Worm (Caenorhabditis elegans) whole organism, L1 larva: ENCODE data around the gene ZC239.4.

Experiments used
- alr-1 ChIP-seq: fragments of 200-800 bp; sonication (Bioruptor generic); optimal IDR thresholded peaks from 2 replicates; lab custom pipeline; 2018; ENCODE audit warnings: borderline replicate concordance, mild to moderate bottlenecking, missing genetic modification characterization, missing compliant biosample characterization
- ama-1 ChIP-seq: fragments of 150-350 bp; optimal IDR thresholded peaks from 2 replicates; lab custom pipeline; 2014
- ces-1 ChIP-seq: fragments of 150-350 bp; optimal IDR thresholded peaks from 2 replicates; lab custom pipeline; 2014; ENCODE audit warnings: missing biosample characterization, missing genetic modification reagents, missing genetic modification characterization
- dpl-1 ChIP-seq, 3 experiments: fragments of 150-350 bp in 2 of 3; sonication (generic microtip) in 1 of 3; optimal IDR thresholded peaks; 2 replicates each; lab custom pipeline; 2014 to 2017; ENCODE audit warnings: missing biosample characterization in 3 of 3, missing genetic modification characterization in 3 of 3, missing genetic modification reagents in 3 of 3
- efl-3 ChIP-seq: fragments of 200-800 bp; sonication (Bioruptor generic); optimal IDR thresholded peaks from 2 replicates; lab custom pipeline; 2018; ENCODE audit warnings: mild to moderate bottlenecking, missing genetic modification characterization, missing compliant biosample characterization
- jun-1 ChIP-seq: fragments of 150-350 bp; optimal IDR thresholded peaks from 2 replicates; lab custom pipeline; 2014; ENCODE audit warnings: missing biosample characterization, missing genetic modification reagents, missing genetic modification characterization
- lsy-2 ChIP-seq, 2 experiments: fragments of 150-350 bp; optimal IDR thresholded peaks; 2 replicates each; lab custom pipeline; 2014; ENCODE audit warnings: missing biosample characterization in 2 of 2, missing genetic modification characterization in 2 of 2
- mef-2 ChIP-seq: fragments of 150-350 bp; optimal IDR thresholded peaks from 2 replicates; lab custom pipeline; 2014; ENCODE audit warnings: missing biosample characterization, missing genetic modification characterization
- nhr-12 ChIP-seq: sonication (generic microtip); optimal IDR thresholded peaks from 2 replicates; lab custom pipeline; 2017; ENCODE audit warnings: missing biosample characterization, missing genetic modification characterization
- nhr-19 ChIP-seq: fragments of 200-800 bp; sonication (Bioruptor generic); conservative IDR thresholded peaks from 2 replicates; pipeline ENCODE4 v1.3.6; 2022; ENCODE audit warnings: missing genetic modification characterization, missing compliant biosample characterization
- pqm-1 ChIP-seq: sonication (generic microtip); optimal IDR thresholded peaks from 3 replicates; lab custom pipeline; 2017; ENCODE audit warnings: missing biosample characterization, missing genetic modification characterization
- skn-1 ChIP-seq: fragments of 150-350 bp; optimal IDR thresholded peaks from 2 replicates; lab custom pipeline; 2014; ENCODE audit warnings: missing biosample characterization, missing genetic modification characterization
- unc-86 ChIP-seq: sonication (generic microtip); optimal IDR thresholded peaks from 2 replicates; lab custom pipeline; 2016; ENCODE audit warnings: missing genetic modification characterization, missing compliant biosample characterization
- ztf-4 ChIP-seq: fragments of 150-350 bp; optimal IDR thresholded peaks from 2 replicates; lab custom pipeline; 2014; ENCODE audit warnings: missing biosample characterization, missing genetic modification characterization

- TF ChIP-seq jun-1 (tag; lab: Kevin White, UChicago) (no peak), ztf-4 (tag; lab: Kevin White, UChicago) (no peak), unc-86 (no peak), pqm-1 (tag; lab: Kevin White, UChicago) (no peak), nhr-12 (tag; lab: Kevin White, UChicago) (no peak), efl-3 (no peak), ces-1 (GFP tag; lab: Kevin White, UChicago) (no peak), ama-1 (lab: Kevin White, UChicago) (no peak), skn-1 (no peak), dpl-1 (GFP tag; optimal IDR thresholded peaks at IDR 0.05; lab: Kevin White, UChicago) (no peak), lsy-2 (tag; optimal IDR thresholded peaks at IDR 0.05; lab: Kevin White, UChicago) (no peak), alr-1 (tag; lab: Kevin White, UChicago) (no peak), mef-2 (tag; lab: Kevin White, UChicago) (no peak), nhr-19 (GFP tag; lab: Robert Waterston, UW) (no peak)
Measured at ce11 chrII:3247556-3247955, 33.6 kb downstream of the ZC239.4 start.
